Worm (Caenorhabditis elegans) whole organism, mixed stage, embryonic: ENCODE data around the gene clec-140.

Source experiments
- blmp-1 ChIP-seq: fragments of 150-350 bp; optimal IDR thresholded peaks from 2 replicates; lab custom pipeline; 2014; ENCODE audit warnings: missing biosample characterization, missing genetic modification characterization
- ceh-39 ChIP-seq: fragments of 150-350 bp; optimal IDR thresholded peaks from 2 replicates; lab custom pipeline; 2014; ENCODE audit warnings: missing biosample characterization, missing genetic modification characterization
- ceh-43 ChIP-seq: fragments of 200-800 bp; sonication (Bioruptor generic); optimal IDR thresholded peaks from 2 replicates; lab custom pipeline; 2018; ENCODE audit warnings: mild to moderate bottlenecking, missing genetic modification characterization, moderate library complexity, missing compliant biosample characterization
- ces-1 ChIP-seq: fragments of 150-350 bp; optimal IDR thresholded peaks from 2 replicates; lab custom pipeline; 2014; ENCODE audit warnings: missing biosample characterization, missing genetic modification reagents, missing genetic modification characterization
- elt-1 ChIP-seq: sonication (generic microtip); optimal IDR thresholded peaks from 2 replicates; lab custom pipeline; 2017; ENCODE audit warnings: missing genetic modification characterization, mild to moderate bottlenecking, missing compliant biosample characterization, antibody characterized with exemption, moderate library complexity, borderline replicate concordance; ENCODE audit not compliant: insufficient read depth
- lin-13 ChIP-seq: fragments of 150-350 bp; optimal IDR thresholded peaks from 2 replicates; lab custom pipeline; 2014; ENCODE audit warnings: missing biosample characterization, missing genetic modification characterization
- nhr-237 ChIP-seq: fragments of 150-350 bp; optimal IDR thresholded peaks from 2 replicates; lab custom pipeline; 2014; ENCODE audit warnings: missing biosample characterization, missing genetic modification characterization
- nhr-76 ChIP-seq: sonication (generic microtip); optimal IDR thresholded peaks from 2 replicates; lab custom pipeline; 2017; ENCODE audit warnings: missing biosample characterization, missing genetic modification characterization
- sptf-1 ChIP-seq: sonication (generic microtip); optimal IDR thresholded peaks from 2 replicates; lab custom pipeline; 2017; ENCODE audit warnings: mild to moderate bottlenecking, missing genetic modification characterization, moderate library complexity, missing compliant biosample characterization
- tbx-8 ChIP-seq: fragments of 200-800 bp; sonication (Bioruptor generic); optimal IDR thresholded peaks from 2 replicates; lab custom pipeline; 2018; ENCODE audit warnings: mild to moderate bottlenecking, missing genetic modification characterization, moderate library complexity, missing compliant biosample characterization
- unc-62 ChIP-seq: fragments of 150-350 bp; optimal IDR thresholded peaks from 2 replicates; lab custom pipeline; 2014; ENCODE audit warnings: missing biosample characterization, missing genetic modification reagents, missing genetic modification characterization
- zip-8 ChIP-seq: fragments of 150-350 bp; optimal IDR thresholded peaks from 2 replicates; lab custom pipeline; 2014; ENCODE audit warnings: missing biosample characterization, missing genetic modification characterization

DNA sequence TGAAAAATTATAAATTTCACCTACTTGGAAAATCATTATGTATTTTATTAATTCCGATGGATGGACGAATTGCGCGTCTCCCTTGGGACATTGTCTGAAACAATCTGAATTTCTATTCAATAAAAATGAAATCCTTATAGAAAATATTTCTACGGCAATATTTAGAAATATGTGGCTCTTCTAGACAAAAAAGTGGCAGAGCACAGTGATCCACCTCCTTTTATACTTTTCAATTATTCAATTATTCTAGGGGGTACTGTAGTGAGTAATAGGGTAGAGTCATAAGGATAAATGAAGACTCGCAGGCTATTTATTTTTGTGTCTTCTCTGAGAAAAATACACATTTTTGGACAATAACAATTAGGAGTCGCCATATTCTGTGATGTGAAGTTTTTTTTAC, 9.7 kb upstream of the clec-140 start, which contains the start of gene T05A7.12:
- no peak for TF ChIP-seq nhr-76
- TF ChIP-seq ceh-43 (GFP tag; lab: Kevin White, UChicago) = no peak
- no peak for TF ChIP-seq elt-1 (tag; lab: Kevin White, UChicago)
- no peak for TF ChIP-seq tbx-8 (GFP tag; lab: Kevin White, UChicago)
- TF ChIP-seq nhr-237 (tag; lab: Kevin White, UChicago) = no peak
- no peak for TF ChIP-seq ceh-39 (tag; lab: Kevin White, UChicago)
- no peak for TF ChIP-seq blmp-1 (tag; lab: Kevin White, UChicago)
- no peak for TF ChIP-seq zip-8 (tag; lab: Kevin White, UChicago)
- no peak for TF ChIP-seq unc-62 (GFP tag; lab: Kevin White, UChicago)
- TF ChIP-seq ces-1 = no peak
- no peak for TF ChIP-seq sptf-1 (tag; lab: Kevin White, UChicago)
- TF ChIP-seq lin-13 (tag; lab: Kevin White, UChicago) = no peak
